Worm (Caenorhabditis elegans): ENCODE measurements around the gene gcy-19.

The gcy-19 gene

DNA sequence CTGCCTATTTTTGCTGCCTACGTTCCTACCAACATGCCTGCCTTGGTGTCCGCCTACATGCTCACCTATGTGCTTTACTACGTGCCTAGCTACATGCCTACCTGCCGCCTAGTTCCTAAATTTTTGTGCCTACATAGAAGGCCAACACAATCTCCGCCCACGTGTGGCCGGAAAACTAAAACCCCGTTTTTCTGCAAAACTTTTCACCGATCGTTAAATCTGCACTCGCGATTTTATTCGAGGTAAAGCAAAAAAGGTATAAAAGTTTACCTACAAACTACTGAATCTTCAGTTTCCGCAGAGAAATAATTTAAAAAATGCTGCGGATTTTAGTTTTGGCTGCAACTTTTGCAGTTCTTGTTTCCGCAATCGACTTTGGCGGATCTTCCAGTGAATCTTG, 9.7 kb downstream of the gcy-19 start, which contains the start of gene clec-124:
Gene clec-124, plus strand, starts transcription at position 301 of the 400 bp plus-strand sequence.
- no peak for TF ChIP-seq klf-2 (GFP tag; conservative IDR thresholded peaks at IDR 0.05)
- TF ChIP-seq med-1 (GFP tag; optimal IDR thresholded peaks at IDR 0.05; ENCODE audit: insufficient read depth), result no peak
- no peak for TF ChIP-seq ztf-23 (GFP tag; IDR thresholded peaks at IDR 0.05)
- TF ChIP-seq cog-1 (tag; optimal IDR thresholded peaks at IDR 0.05), result no peak
- no peak for TF ChIP-seq flt-1 (GFP tag; IDR thresholded peaks at IDR 0.05)
- TF ChIP-seq ref-1 (GFP tag; conservative IDR thresholded peaks at IDR 0.05), result no peak
- no peak for TF ChIP-seq tab-1 (GFP tag; IDR thresholded peaks at IDR 0.05)
- TF ChIP-seq T22C8.4 (GFP tag; IDR thresholded peaks at IDR 0.05), result no peak

DNA sequence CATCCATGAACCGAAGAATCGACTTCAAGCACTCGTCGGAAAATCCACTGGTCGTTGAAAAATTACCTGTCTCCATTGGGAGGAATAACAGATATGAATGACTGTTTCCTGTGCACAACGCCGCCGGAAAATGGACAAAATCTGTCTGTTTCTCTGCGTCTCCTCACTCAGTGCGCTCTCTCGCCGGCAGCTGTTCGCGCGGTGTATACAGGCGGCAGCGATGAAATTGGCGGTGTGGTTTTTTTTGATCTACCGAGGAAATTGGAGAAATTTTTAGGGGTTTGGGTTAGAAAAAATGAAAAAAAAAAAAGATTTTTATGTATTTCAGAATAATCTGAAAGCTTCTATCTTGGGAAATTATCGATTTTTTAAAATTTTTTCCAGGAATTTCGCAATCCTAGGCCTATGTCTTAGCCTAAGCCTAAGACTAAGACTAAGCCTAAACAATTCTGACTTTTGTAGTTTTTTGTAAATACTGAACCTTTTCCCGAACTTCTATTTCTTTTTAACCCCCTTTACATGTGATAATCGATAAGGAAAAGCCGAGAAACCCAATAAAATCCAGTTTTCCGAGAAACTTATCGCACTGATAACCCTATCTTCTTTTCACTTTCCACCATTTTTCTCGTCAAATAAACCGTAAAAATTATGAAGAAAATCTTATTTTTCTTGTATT, 11.0 kb downstream of the gcy-19 start, which contains the start of the genes fbxc-50 and C17F4.2:
Gene fbxc-50, minus strand, starts transcription at position 81 of the 676 bp plus-strand sequence.
Gene C17F4.2, plus strand, starts transcription at position 626 of the 676 bp plus-strand sequence.
- TF ChIP-seq T22C8.4 (GFP tag; IDR thresholded peaks at IDR 0.05) (0 out of 2 replicates have a peak, but pooled peaks have one; percentile 36), tab-1 (GFP tag; IDR thresholded peaks at IDR 0.05) (no peak)

ce11 chrII:3247556-3247955, 11.6 kb downstream of the gcy-19 start:
- TF ChIP-seq tab-1 (GFP tag; IDR thresholded peaks at IDR 0.05) (no peak), flt-1 (GFP tag; IDR thresholded peaks at IDR 0.05) (no peak), ztf-23 (GFP tag; IDR thresholded peaks at IDR 0.05) (no peak), med-1 (GFP tag; optimal IDR thresholded peaks at IDR 0.05; ENCODE audit: insufficient read depth) (no peak), T22C8.4 (GFP tag; IDR thresholded peaks at IDR 0.05) (no peak), klf-2 (GFP tag; conservative IDR thresholded peaks at IDR 0.05) (no peak), ztf-29 (GFP tag; IDR thresholded peaks at IDR 0.05) (no peak)

ce11 chrII:3245836-3246235, 13.3 kb downstream of the gcy-19 start, which contains the start of gene C17F4.7:
C17F4.7 (minus strand) TSS chrII:3246015.
- TF ChIP-seq klf-2 (GFP tag; conservative IDR thresholded peaks at IDR 0.05) (no peak), ztf-23 (GFP tag; IDR thresholded peaks at IDR 0.05) (no peak), cog-1 (tag; optimal IDR thresholded peaks at IDR 0.05) (no peak), flt-1 (GFP tag; IDR thresholded peaks at IDR 0.05) (no peak), tab-1 (GFP tag; IDR thresholded peaks at IDR 0.05) (no peak), ztf-29 (GFP tag; IDR thresholded peaks at IDR 0.05) (no peak), ref-1 (GFP tag; conservative IDR thresholded peaks at IDR 0.05) (no peak), T22C8.4 (GFP tag; IDR thresholded peaks at IDR 0.05) (no peak), med-1 (GFP tag; optimal IDR thresholded peaks at IDR 0.05; ENCODE audit: insufficient read depth) (no peak)

- TF ChIP-seq ztf-29 (GFP tag; IDR thresholded peaks at IDR 0.05) (no peak), med-1 (GFP tag; optimal IDR thresholded peaks at IDR 0.05; ENCODE audit: insufficient read depth) (no peak)
These were observed 14.4 kb downstream of the gcy-19 start for ce11 chrII:3244758-3245157.

- TF ChIP-seq med-1 (GFP tag; optimal IDR thresholded peaks at IDR 0.05; ENCODE audit: insufficient read depth), result no peak
- no peak for TF ChIP-seq tab-1 (GFP tag; IDR thresholded peaks at IDR 0.05)
- no peak for TF ChIP-seq ztf-29 (GFP tag; IDR thresholded peaks at IDR 0.05)
- no peak for TF ChIP-seq cog-1 (tag; optimal IDR thresholded peaks at IDR 0.05)
- no peak for TF ChIP-seq ztf-23 (GFP tag; IDR thresholded peaks at IDR 0.05)
- no peak for TF ChIP-seq flt-1 (GFP tag; IDR thresholded peaks at IDR 0.05)
These were observed 15.1 kb downstream of the gcy-19 start, which contains the start of gene C17F4.12 for ce11 chrII:3244070-3244469. C17F4.12 (minus strand) TSS chrII:3244170.

ce11 chrII:3241842-3242241, 17.3 kb downstream of the gcy-19 start:
- TF ChIP-seq ref-1 (GFP tag; conservative IDR thresholded peaks at IDR 0.05) (no peak), tab-1 (GFP tag; IDR thresholded peaks at IDR 0.05) (no peak), ztf-29 (GFP tag; IDR thresholded peaks at IDR 0.05) (no peak), ztf-23 (GFP tag; IDR thresholded peaks at IDR 0.05) (no peak), cog-1 (tag; optimal IDR thresholded peaks at IDR 0.05) (no peak), klf-2 (GFP tag; conservative IDR thresholded peaks at IDR 0.05) (no peak), med-1 (GFP tag; optimal IDR thresholded peaks at IDR 0.05; ENCODE audit: insufficient read depth) (no peak), flt-1 (GFP tag; IDR thresholded peaks at IDR 0.05) (no peak), T22C8.4 (GFP tag; IDR thresholded peaks at IDR 0.05) (no peak)

ce11 chrII:3240207-3240606, 18.9 kb downstream of the gcy-19 start, which contains the start of gene C17F4.3:
C17F4.3 (plus strand) TSS chrII:3240507.
- no peak for TF ChIP-seq ztf-23 (GFP tag; IDR thresholded peaks at IDR 0.05)

DNA sequence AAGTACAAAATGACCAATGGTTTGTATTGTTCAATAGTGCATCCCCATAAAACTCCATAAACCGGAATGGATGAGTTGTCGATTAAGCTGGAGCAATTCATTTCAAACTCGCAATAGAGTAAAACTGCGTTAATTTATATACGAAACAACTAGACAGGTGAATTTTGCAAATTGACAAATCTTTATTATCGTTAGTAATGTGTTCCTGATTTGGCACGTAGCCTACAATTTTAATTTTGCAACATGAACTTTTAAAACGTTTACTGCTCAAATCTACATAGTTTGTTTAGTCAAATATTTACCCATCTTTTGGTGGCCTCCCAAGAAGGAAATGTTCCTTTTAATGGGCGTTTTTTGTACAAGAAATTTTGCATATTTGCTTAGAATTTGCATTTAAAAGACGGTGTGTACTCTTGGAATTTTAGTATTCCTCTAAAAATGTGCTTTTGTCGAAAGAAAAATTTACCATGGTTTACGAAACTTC, 22.1 kb downstream of the gcy-19 start, which contains the start of the genes srz-67 and C17F4.11:
Gene srz-67, minus strand, starts transcription at position 101 of the 484 bp plus-strand sequence.
Gene C17F4.11, plus strand, starts transcription at position 434 of the 484 bp plus-strand sequence.
- no peak for TF ChIP-seq ztf-29 (GFP tag; IDR thresholded peaks at IDR 0.05)
- no peak for TF ChIP-seq ref-1 (GFP tag; conservative IDR thresholded peaks at IDR 0.05)
- TF ChIP-seq med-1 (GFP tag; optimal IDR thresholded peaks at IDR 0.05; ENCODE audit: insufficient read depth), result no peak
- no peak for TF ChIP-seq cog-1 (tag; optimal IDR thresholded peaks at IDR 0.05)
- TF ChIP-seq ztf-23 (GFP tag; IDR thresholded peaks at IDR 0.05), result no peak
- TF ChIP-seq T22C8.4 (GFP tag; IDR thresholded peaks at IDR 0.05), result no peak
- no peak for TF ChIP-seq flt-1 (GFP tag; IDR thresholded peaks at IDR 0.05)
- no peak for TF ChIP-seq klf-2 (GFP tag; conservative IDR thresholded peaks at IDR 0.05)
- no peak for TF ChIP-seq tab-1 (GFP tag; IDR thresholded peaks at IDR 0.05)

ce11 chrII:3234725-3235124, 24.4 kb downstream of the gcy-19 start, which contains the start of gene C17F4.8:
C17F4.8 (minus strand) TSS chrII:3234825.
- TF ChIP-seq ztf-23 (GFP tag; IDR thresholded peaks at IDR 0.05), result no peak
- TF ChIP-seq tab-1 (GFP tag; IDR thresholded peaks at IDR 0.05), result no peak
- TF ChIP-seq med-1 (GFP tag; optimal IDR thresholded peaks at IDR 0.05; ENCODE audit: insufficient read depth), result no peak
- no peak for TF ChIP-seq ztf-29 (GFP tag; IDR thresholded peaks at IDR 0.05)
- no peak for TF ChIP-seq ref-1 (GFP tag; conservative IDR thresholded peaks at IDR 0.05)
- no peak for TF ChIP-seq flt-1 (GFP tag; IDR thresholded peaks at IDR 0.05)
- TF ChIP-seq T22C8.4 (GFP tag; IDR thresholded peaks at IDR 0.05), result no peak
- TF ChIP-seq cog-1 (tag; optimal IDR thresholded peaks at IDR 0.05), result no peak

Data from whole organism, midembryonic.